Fruit fly (Drosophila melanogaster) whole organism, embryonic: ENCODE results near the gene CG5846.

ENCODE experiments used
- BEAF-32 ChIP-seq: fragments of 200-800 bp; sonication (Bioruptor generic); optimal IDR thresholded peaks from 3 replicates; lab custom pipeline; 2017; ENCODE audit warnings: missing biosample characterization, missing genetic modification characterization, mild to moderate bottlenecking, moderate library complexity, missing genetic modification reagents
- Bdp1 ChIP-seq: fragments of 200-800 bp; sonication (Bioruptor generic); optimal IDR thresholded peaks from 3 replicates; lab custom pipeline; 2016; ENCODE audit warnings: missing biosample characterization, missing genetic modification characterization
- Bteb2 ChIP-seq: fragments of 200-800 bp; sonication (Bioruptor generic); optimal IDR thresholded peaks from 2 replicates; lab custom pipeline; 2016; ENCODE audit warnings: missing biosample characterization, missing genetic modification characterization
- CG11504 ChIP-seq: fragments of 200-800 bp; sonication (Bioruptor generic); optimal IDR thresholded peaks from 3 replicates; lab custom pipeline; 2019; ENCODE audit warnings: missing biosample characterization, mild to moderate bottlenecking, missing genetic modification characterization, moderate library complexity
- CG11560 ChIP-seq: fragments of 200-800 bp; sonication (Bioruptor generic); IDR thresholded peaks from 3 replicates; pipeline ENCODE4 v1.3.6; 2022; ENCODE audit warnings: missing biosample characterization, missing genetic modification characterization
- CG1233 ChIP-seq: fragments of 200-800 bp; sonication (Bioruptor generic); optimal IDR thresholded peaks from 4 replicates; lab custom pipeline; 2018; ENCODE audit warnings: missing biosample characterization, mild to moderate bottlenecking, missing genetic modification characterization
- CG12744 ChIP-seq: fragments of 200-800 bp; sonication (Bioruptor generic); optimal IDR thresholded peaks from 2 replicates; lab custom pipeline; 2016; ENCODE audit warnings: missing biosample characterization, missing genetic modification characterization
- CG13775 ChIP-seq: fragments of 200-800 bp; sonication (Bioruptor generic); optimal IDR thresholded peaks from 3 replicates; lab custom pipeline; 2017; ENCODE audit warnings: missing biosample characterization, mild to moderate bottlenecking, missing genetic modification characterization
- CG14710 ChIP-seq: fragments of 200-800 bp; sonication (Bioruptor generic); optimal IDR thresholded peaks from 3 replicates; lab custom pipeline; 2019; ENCODE audit warnings: missing biosample characterization, mild to moderate bottlenecking, missing genetic modification characterization, moderate library complexity
- CG14860 ChIP-seq: fragments of 200-800 bp; sonication (Bioruptor generic); IDR thresholded peaks from 3 replicates; pipeline ENCODE4 v1.3.6; 2022; ENCODE audit warnings: missing biosample characterization, missing genetic modification characterization; ENCODE audit not compliant: partially characterized antibody
- CG15011 ChIP-seq: fragments of 200-800 bp; sonication (Bioruptor generic); optimal IDR thresholded peaks from 3 replicates; lab custom pipeline; 2018; ENCODE audit warnings: missing biosample characterization, mild to moderate bottlenecking, missing genetic modification characterization
- CG15696 ChIP-seq: fragments of 200-800 bp; sonication (Bioruptor generic); optimal IDR thresholded peaks from 2 replicates; lab custom pipeline; 2019; ENCODE audit warnings: missing biosample characterization, mild to moderate bottlenecking, missing genetic modification characterization, moderate library complexity
- CG16815 ChIP-seq: fragments of 200-800 bp; sonication (Bioruptor generic); optimal IDR thresholded peaks from 3 replicates; lab custom pipeline; 2017; ENCODE audit warnings: missing biosample characterization, mild to moderate bottlenecking, missing genetic modification characterization
- CG17328 ChIP-seq: fragments of 200-800 bp; sonication (Bioruptor generic); IDR thresholded peaks from 2 replicates; pipeline ENCODE4 v1.3.6; 2022; ENCODE audit warnings: missing biosample characterization, missing genetic modification characterization
- CG18011 ChIP-seq: fragments of 200-800 bp; sonication (Bioruptor generic); optimal IDR thresholded peaks from 2 replicates; lab custom pipeline; 2017; ENCODE audit warnings: missing biosample characterization, missing genetic modification characterization, mild to moderate bottlenecking, moderate library complexity, missing genotype
- CG1832 ChIP-seq: fragments of 200-800 bp; sonication (Bioruptor generic); optimal IDR thresholded peaks from 2 replicates; lab custom pipeline; 2017; ENCODE audit warnings: missing biosample characterization, mild to moderate bottlenecking, missing genetic modification characterization, inconsistent platforms
- CG18764 ChIP-seq: fragments of 200-800 bp; sonication (Bioruptor generic); optimal IDR thresholded peaks from 3 replicates; lab custom pipeline; 2016; ENCODE audit warnings: missing biosample characterization, missing genetic modification characterization
- CG2712 ChIP-seq: fragments of 200-800 bp; optimal IDR thresholded peaks from 3 replicates; lab custom pipeline; 2019; ENCODE audit warnings: missing biosample characterization, mild to moderate bottlenecking, missing genetic modification characterization, moderate library complexity
- CG2889 ChIP-seq: fragments of 200-800 bp; sonication (Bioruptor generic); IDR thresholded peaks from 3 replicates; pipeline ENCODE4 v1.3.6; 2022; ENCODE audit warnings: missing biosample characterization, missing genetic modification characterization
- CG4360 ChIP-seq: fragments of 200-800 bp; sonication (Bioruptor generic); IDR thresholded peaks from 2 replicates; pipeline ENCODE4 v1.3.6; 2022; ENCODE audit warnings: missing biosample characterization, missing genetic modification characterization
- CG4617 ChIP-seq: fragments of 200-800 bp; sonication (Bioruptor generic); optimal IDR thresholded peaks from 3 replicates; lab custom pipeline; 2016; ENCODE audit warnings: missing biosample characterization, missing genetic modification characterization, borderline replicate concordance
- CG6654 ChIP-seq: fragments of 200-800 bp; sonication (Bioruptor generic); optimal IDR thresholded peaks from 2 replicates; lab custom pipeline; 2017; ENCODE audit warnings: missing biosample characterization, mild to moderate bottlenecking, missing genetic modification characterization
- Dbx ChIP-seq: fragments of 200-800 bp; sonication (Bioruptor generic); IDR thresholded peaks from 3 replicates; pipeline ENCODE4 v1.3.6; 2022; ENCODE audit warnings: missing biosample characterization, missing genetic modification characterization
- Ets65A ChIP-seq: fragments of 200-800 bp; sonication (Bioruptor generic); peaks from one replicate; lab custom pipeline; 2016; ENCODE audit warnings: missing biosample characterization, missing genetic modification characterization
- Hey ChIP-seq: fragments of 200-800 bp; sonication (Bioruptor generic); optimal IDR thresholded peaks from 3 replicates; lab custom pipeline; 2018; ENCODE audit warnings: missing biosample characterization, mild to moderate bottlenecking, missing genetic modification characterization
- HmgD ChIP-seq: fragments of 200-800 bp; sonication (Bioruptor generic); optimal IDR thresholded peaks from 3 replicates; lab custom pipeline; 2016; ENCODE audit warnings: missing biosample characterization, missing genetic modification characterization
- MTF-1 ChIP-seq: fragments of 200-800 bp; sonication (Bioruptor generic); optimal IDR thresholded peaks from 2 replicates; lab custom pipeline; 2018; ENCODE audit warnings: missing biosample characterization, mild to moderate bottlenecking, missing genetic modification characterization, borderline replicate concordance
- Med ChIP-seq: fragments of 200-800 bp; sonication (Bioruptor generic); peaks from one replicate; lab custom pipeline; 2016; ENCODE audit warnings: missing biosample characterization, missing genetic modification characterization, mild to moderate bottlenecking, inconsistent platforms, moderate library complexity
- Oaz ChIP-seq: fragments of 200-800 bp; sonication (Bioruptor generic); IDR thresholded peaks from 2 replicates; pipeline ENCODE4 v1.3.6; 2022; ENCODE audit warnings: missing biosample characterization, missing genetic modification characterization
- Opbp ChIP-seq: fragments of 200-800 bp; sonication (Bioruptor generic); IDR thresholded peaks from 3 replicates; pipeline ENCODE4 v1.3.6; 2022; ENCODE audit warnings: missing biosample characterization, missing genetic modification characterization; ENCODE audit not compliant: partially characterized antibody
- Ssrp ChIP-seq: fragments of 200-800 bp; sonication (Bioruptor generic); optimal IDR thresholded peaks from 2 replicates; lab custom pipeline; 2018; ENCODE audit warnings: missing biosample characterization, mild to moderate bottlenecking, missing genetic modification characterization, moderate library complexity
- TFAM ChIP-seq: fragments of 200-800 bp; sonication (Bioruptor generic); optimal IDR thresholded peaks from 2 replicates; lab custom pipeline; 2017; ENCODE audit warnings: missing biosample characterization, missing genetic modification characterization, inconsistent platforms
- amos ChIP-seq: fragments of 200-800 bp; sonication (Bioruptor generic); IDR thresholded peaks from 2 replicates; pipeline ENCODE4 v1.3.6; 2022; ENCODE audit warnings: missing biosample characterization, missing genetic modification characterization; ENCODE audit not compliant: partially characterized antibody
- bab2 ChIP-seq: fragments of 200-800 bp; sonication (Bioruptor generic); optimal IDR thresholded peaks from 2 replicates; lab custom pipeline; 2016; ENCODE audit warnings: missing biosample characterization, missing genetic modification characterization
- cas ChIP-seq: fragments of 200-800 bp; sonication (Bioruptor generic); IDR thresholded peaks from 2 replicates; pipeline ENCODE4 v1.3.6; 2022; ENCODE audit warnings: missing biosample characterization, missing genetic modification characterization
- da ChIP-seq: fragments of 200-800 bp; sonication (Bioruptor generic); optimal IDR thresholded peaks from 2 replicates; lab custom pipeline; 2016; ENCODE audit warnings: missing biosample characterization, missing genetic modification characterization
- ewg ChIP-seq: fragments of 200-800 bp; sonication (Bioruptor generic); optimal IDR thresholded peaks from 3 replicates; lab custom pipeline; 2017; ENCODE audit warnings: mild to moderate bottlenecking, missing biosample characterization, missing genetic modification reagents, missing genetic modification characterization
- eyg ChIP-seq: fragments of 200-800 bp; sonication (Bioruptor generic); optimal IDR thresholded peaks from 3 replicates; lab custom pipeline; 2016; ENCODE audit warnings: missing biosample characterization, missing genetic modification characterization
- fd96Cb ChIP-seq: fragments of 200-800 bp; sonication (Bioruptor generic); optimal IDR thresholded peaks from 2 replicates; lab custom pipeline; 2018; ENCODE audit warnings: missing biosample characterization, mild to moderate bottlenecking, missing genetic modification characterization, moderate library complexity
- gfzf ChIP-seq: fragments of 200-800 bp; sonication (Bioruptor generic); optimal IDR thresholded peaks from 2 replicates; lab custom pipeline; 2016; ENCODE audit warnings: missing biosample characterization, mild to moderate bottlenecking, missing genetic modification characterization, moderate library complexity
- jigr1 ChIP-seq: fragments of 200-800 bp; sonication (Bioruptor generic); IDR thresholded peaks from 3 replicates; pipeline ENCODE4 v1.3.6; 2022; ENCODE audit warnings: missing biosample characterization, missing genetic modification characterization
- kay ChIP-seq: fragments of 200-800 bp; sonication (Bioruptor generic); optimal IDR thresholded peaks from 2 replicates; lab custom pipeline; 2016; ENCODE audit warnings: missing biosample characterization, missing genetic modification characterization
- ken ChIP-seq: fragments of 200-800 bp; sonication (Bioruptor generic); IDR thresholded peaks from 3 replicates; pipeline ENCODE4 v1.3.6; 2022; ENCODE audit warnings: missing biosample characterization, missing genetic modification characterization
- maf-S ChIP-seq: fragments of 200-800 bp; sonication (Bioruptor generic); optimal IDR thresholded peaks from 2 replicates; lab custom pipeline; 2016; ENCODE audit warnings: missing biosample characterization, missing genetic modification characterization
- pho ChIP-seq: fragments of 200-800 bp; sonication (Bioruptor generic); optimal IDR thresholded peaks from 2 replicates; lab custom pipeline; 2016; ENCODE audit warnings: missing biosample characterization, missing genetic modification characterization
- scrt ChIP-seq: fragments of 200-800 bp; sonication (Bioruptor generic); optimal IDR thresholded peaks from 2 replicates; lab custom pipeline; 2018; ENCODE audit warnings: missing biosample characterization, mild to moderate bottlenecking, missing genetic modification characterization, moderate library complexity
- sisA ChIP-seq: fragments of 200-800 bp; sonication (Bioruptor generic); IDR thresholded peaks from 2 replicates; pipeline ENCODE4 v1.3.6; 2022; ENCODE audit warnings: missing biosample characterization, missing genetic modification characterization
- tgo ChIP-seq: fragments of 200-800 bp; sonication (Bioruptor generic); IDR thresholded peaks from 3 replicates; pipeline ENCODE4 v1.3.6; 2022; ENCODE audit warnings: missing biosample characterization, missing genetic modification characterization
- twi ChIP-seq: fragments of 200-800 bp; optimal IDR thresholded peaks from 2 replicates; lab custom pipeline; 2019; ENCODE audit warnings: missing biosample characterization, mild to moderate bottlenecking, missing genetic modification characterization, moderate library complexity
- z ChIP-seq: fragments of 200-800 bp; sonication (Bioruptor generic); IDR thresholded peaks from 3 replicates; pipeline ENCODE4 v1.3.6; 2022; ENCODE audit warnings: missing biosample characterization, missing genetic modification characterization
- zen2 ChIP-seq: fragments of 200-800 bp; sonication (Bioruptor generic); IDR thresholded peaks from 3 replicates; pipeline ENCODE4 v1.3.6; 2022; ENCODE audit warnings: missing biosample characterization, missing genetic modification characterization; ENCODE audit not compliant: partially characterized antibody

The CG5846 gene

dm6 chr2L:9954119-9954518, 2.9 kb downstream of the CG5846 start, which contains the start of the genes CG13126 and CG4709 (continued):
- TF ChIP-seq CG4360 (GFP tag; lab: Robert Waterston, UW) (peak; percentile 48), CG2712 (tag; lab: Kevin White, UChicago) (peak; percentile 98), CG6654 (GFP tag; lab: Kevin White, UChicago) (peak; percentile 73), zen2 (GFP tag; lab: Robert Waterston, UW) (no peak), CG2889 (GFP tag; lab: Robert Waterston, UW) (peak; percentile 74; the same call in 2 of the 3 replicates), kay (GFP tag; lab: Kevin White, UChicago) (peak; percentile 82), CG18764 (GFP tag; lab: Kevin White, UChicago) (peak; percentile 86), bab2 (GFP tag; lab: Kevin White, UChicago) (peak; percentile 6), Oaz (peak; percentile 73), tgo (GFP tag; lab: Robert Waterston, UW) (peak; percentile 91), twi (tag; lab: Kevin White, UChicago) (peak; percentile 81), ewg (GFP tag; lab: Kevin White, UChicago) (peak; percentile 74), BEAF-32 (peak; percentile 30), CG1233 (GFP tag; lab: Kevin White, UChicago) (peak; percentile 90), Med (GFP tag; lab: Kevin White, UChicago) (peak; percentile 90), Opbp (GFP tag; lab: Robert Waterston, UW) (no peak), CG11560 (tag; lab: Robert Waterston, UW) (no peak; the same call in 2 of the 3 replicates), Ssrp (peak; percentile 93), CG18011 (peak; percentile 64), Bdp1 (GFP tag; lab: Kevin White, UChicago) (peak; percentile 28), sisA (GFP tag; lab: Robert Waterston, UW) (peak; percentile 79), scrt (GFP tag; lab: Kevin White, UChicago) (peak; percentile 87), Dbx (GFP tag; lab: Robert Waterston, UW) (peak; percentile 87; the same call in 2 of the 3 replicates), HmgD (GFP tag; lab: Kevin White, UChicago) (no peak), maf-S (GFP tag; lab: Kevin White, UChicago) (no peak), Ets65A (peak; percentile 90), jigr1 (peak; percentile 35; the same call in 1 of the 3 replicates), eyg (peak; percentile 4), Hey (tag; lab: Kevin White, UChicago) (no peak), CG17328 (peak; percentile 83), CG14710 (tag; lab: Kevin White, UChicago) (peak; percentile 97), CG13775 (GFP tag; lab: Kevin White, UChicago) (peak; percentile 92), CG1832 (GFP tag; lab: Kevin White, UChicago) (no peak), Bteb2 (GFP tag; lab: Kevin White, UChicago) (peak; percentile 49), MTF-1 (GFP tag; lab: Kevin White, UChicago) (peak; percentile 67), ken (GFP tag; lab: Robert Waterston, UW) (peak; percentile 73), gfzf (no peak), amos (GFP tag; lab: Robert Waterston, UW) (no peak), da (GFP tag; lab: Kevin White, UChicago) (no peak), fd96Cb (peak; percentile 91), TFAM (GFP tag; lab: Kevin White, UChicago) (peak; percentile 43), CG11504 (tag; lab: Kevin White, UChicago) (peak; percentile 91), CG15011 (GFP tag; lab: Kevin White, UChicago) (peak; percentile 77), CG4617 (GFP tag; lab: Kevin White, UChicago) (peak; percentile 85), pho (GFP tag; lab: Kevin White, UChicago) (no peak), CG12744 (GFP tag; lab: Kevin White, UChicago) (no peak), CG14860 (GFP tag; lab: Robert Waterston, UW) (no peak), CG16815 (GFP tag; lab: Kevin White, UChicago) (peak; percentile 80), z (GFP tag; lab: Robert Waterston, UW) (no peak), cas (GFP tag; lab: Robert Waterston, UW) (peak; percentile 72), CG15696 (tag; lab: Kevin White, UChicago) (peak; percentile 95)
